Worm (Caenorhabditis elegans): Measurements from ENCODE around the gene gtf-2F2.

DNA sequence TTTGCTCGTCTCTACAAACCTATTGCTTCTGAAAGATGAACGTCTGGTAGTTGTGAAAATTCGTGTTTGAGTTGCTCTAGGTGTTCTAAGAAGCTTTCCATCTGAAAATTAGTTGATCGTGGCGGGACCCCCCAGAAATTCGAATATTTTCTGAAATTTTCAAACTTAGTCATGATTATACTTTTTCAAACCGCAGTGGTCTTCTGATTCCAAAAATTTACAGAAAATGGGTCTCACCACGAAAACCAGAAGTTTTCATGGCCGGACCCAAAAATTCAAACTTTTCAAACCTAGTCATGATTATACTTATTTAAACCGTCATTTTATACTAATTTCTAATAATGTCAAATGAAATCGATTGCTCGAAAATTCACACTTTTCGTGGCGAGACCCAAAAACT lies 33.7 kb upstream of the gtf-2F2 start, which contains the start of gene ztf-20:
- TF ChIP-seq unc-62 (GFP tag; optimal IDR thresholded peaks at IDR 0.05) (no peak), skn-1 (tag; optimal IDR thresholded peaks at IDR 0.05) (no peak), lsy-2 (tag; optimal IDR thresholded peaks at IDR 0.05) (no peak), dpl-1 (GFP tag; optimal IDR thresholded peaks at IDR 0.05) (no peak), F16B12.6 (tag; optimal IDR thresholded peaks at IDR 0.05) (no peak), zag-1 (tag; optimal IDR thresholded peaks at IDR 0.05) (no peak), nhr-11 (tag; optimal IDR thresholded peaks at IDR 0.05) (no peak), ama-1 (optimal IDR thresholded peaks at IDR 0.05) (no peak), elt-3 (tag; optimal IDR thresholded peaks at IDR 0.05) (no peak), ztf-4 (tag; optimal IDR thresholded peaks at IDR 0.05) (no peak), lin-39 (tag; optimal IDR thresholded peaks at IDR 0.05) (no peak)
